Worm (Caenorhabditis elegans) whole organism, late embryonic: Measurements from ENCODE around the gene grdn-1.
A peak's percentile ranks its signal among the peaks of the same experiment; 100 is the strongest.

Experiments used
- C38D4.7 ChIP-seq: fragments of 200-800 bp; sonication (Bioruptor generic); optimal IDR thresholded peaks from 2 replicates; lab custom pipeline; 2018; ENCODE audit warnings: mild to moderate bottlenecking, missing genetic modification characterization, moderate library complexity, missing compliant biosample characterization
- F13H6.1 ChIP-seq: sonication (generic microtip); optimal IDR thresholded peaks from 2 replicates; lab custom pipeline; 2016; ENCODE audit warnings: missing genetic modification characterization, missing compliant biosample characterization
- K02D7.2 ChIP-seq: sonication (generic microtip); optimal IDR thresholded peaks from 2 replicates; lab custom pipeline; 2017; ENCODE audit warnings: mild to moderate bottlenecking, missing genetic modification characterization, missing compliant biosample characterization
- K09A11.1 ChIP-seq: sonication (generic microtip); optimal IDR thresholded peaks from 2 replicates; lab custom pipeline; 2017; ENCODE audit warnings: antibody characterized with exemption, mild to moderate bottlenecking, missing genetic modification characterization, missing compliant biosample characterization; ENCODE audit not compliant: insufficient read depth
- Y22D7AL.16 ChIP-seq: sonication (generic microtip); optimal IDR thresholded peaks from 2 replicates; lab custom pipeline; 2016; ENCODE audit warnings: missing genetic modification characterization, missing compliant biosample characterization
- ahr-1 ChIP-seq: sonication (generic microtip); optimal IDR thresholded peaks from 2 replicates; lab custom pipeline; 2016; ENCODE audit warnings: missing genetic modification characterization, missing compliant biosample characterization
- ceh-18 ChIP-seq: sonication (generic microtip); optimal IDR thresholded peaks from 2 replicates; lab custom pipeline; 2016; ENCODE audit warnings: missing genetic modification characterization, missing compliant biosample characterization
- ceh-31 ChIP-seq: sonication (generic microtip); optimal IDR thresholded peaks from 2 replicates; lab custom pipeline; 2016; ENCODE audit warnings: missing genetic modification characterization, missing compliant biosample characterization
- ceh-34 ChIP-seq: sonication (generic microtip); optimal IDR thresholded peaks from 2 replicates; lab custom pipeline; 2016; ENCODE audit warnings: mild to moderate bottlenecking, missing genetic modification characterization, missing compliant biosample characterization
- ceh-45 ChIP-seq: fragments of 200-800 bp; sonication (Bioruptor generic); IDR thresholded peaks from 2 replicates; pipeline ENCODE4 v1.3.6; 2022; ENCODE audit warnings: missing genetic modification reagents, missing genetic modification characterization, missing compliant biosample characterization
- ceh-48 ChIP-seq: sonication (generic microtip); optimal IDR thresholded peaks from 2 replicates; lab custom pipeline; 2016; ENCODE audit warnings: missing genetic modification characterization, inconsistent platforms, missing compliant biosample characterization
- dmd-4 ChIP-seq: sonication (generic microtip); optimal IDR thresholded peaks from 2 replicates; lab custom pipeline; 2016; ENCODE audit warnings: borderline replicate concordance, missing genetic modification characterization, missing compliant biosample characterization
- dve-1 ChIP-seq: sonication (generic microtip); optimal IDR thresholded peaks from 2 replicates; lab custom pipeline; 2017; ENCODE audit warnings: antibody characterized with exemption, mild to moderate bottlenecking, missing genetic modification characterization, missing compliant biosample characterization
- elt-2 ChIP-seq: sonication (generic microtip); optimal IDR thresholded peaks from 2 replicates; lab custom pipeline; 2016; ENCODE audit warnings: missing genetic modification reagents, missing genetic modification characterization, missing compliant biosample characterization
- fkh-10 ChIP-seq: fragments of 150-350 bp; optimal IDR thresholded peaks from 2 replicates; lab custom pipeline; 2014; ENCODE audit warnings: missing biosample characterization, missing genetic modification reagents, missing genetic modification characterization
- gmeb-2 ChIP-seq: sonication (generic microtip); optimal IDR thresholded peaks from 2 replicates; lab custom pipeline; 2016; ENCODE audit warnings: missing genetic modification characterization, inconsistent platforms, missing compliant biosample characterization
- hlh-15 ChIP-seq: sonication (generic microtip); optimal IDR thresholded peaks from 2 replicates; lab custom pipeline; 2016; ENCODE audit warnings: missing genetic modification characterization, missing compliant biosample characterization
- lin-11 ChIP-seq: fragments of 200-800 bp; sonication (Bioruptor generic); optimal IDR thresholded peaks from 2 replicates; lab custom pipeline; 2018; ENCODE audit warnings: mild to moderate bottlenecking, missing genetic modification characterization, missing compliant biosample characterization
- nhr-232 ChIP-seq: sonication (generic microtip); optimal IDR thresholded peaks from 2 replicates; lab custom pipeline; 2016; ENCODE audit warnings: missing genetic modification characterization, missing compliant biosample characterization
- pat-9 ChIP-seq: fragments of 200-800 bp; sonication (Bioruptor generic); optimal IDR thresholded peaks from 2 replicates; lab custom pipeline; 2018; ENCODE audit warnings: mild to moderate bottlenecking, missing genetic modification characterization, moderate library complexity, missing compliant biosample characterization
- pha-2 ChIP-seq: sonication (generic microtip); optimal IDR thresholded peaks from 2 replicates; lab custom pipeline; 2017; ENCODE audit warnings: mild to moderate bottlenecking, missing genetic modification characterization, missing compliant biosample characterization
- rnt-1 ChIP-seq: sonication (generic microtip); optimal IDR thresholded peaks from 2 replicates; lab custom pipeline; 2016; ENCODE audit warnings: missing genetic modification characterization, missing compliant biosample characterization
- sdc-2 ChIP-seq: sonication (generic microtip); optimal IDR thresholded peaks from 2 replicates; lab custom pipeline; 2016; ENCODE audit warnings: missing genotype, missing genetic modification characterization, missing compliant biosample characterization
- sox-2 ChIP-seq: fragments of 200-800 bp; sonication (Bioruptor generic); IDR thresholded peaks from 2 replicates; pipeline ENCODE4 v1.3.6; 2022; ENCODE audit warnings: missing genetic modification reagents, missing genetic modification characterization, missing compliant biosample characterization
- syd-9 ChIP-seq: sonication (generic microtip); optimal IDR thresholded peaks from 2 replicates; lab custom pipeline; 2016; ENCODE audit warnings: mild to moderate bottlenecking, missing genetic modification characterization, moderate library complexity, missing compliant biosample characterization
- tbx-7 ChIP-seq: sonication (generic microtip); optimal IDR thresholded peaks from 2 replicates; lab custom pipeline; 2016; ENCODE audit warnings: missing genotype, missing genetic modification characterization, missing compliant biosample characterization
- ttx-3 ChIP-seq: sonication (generic microtip); optimal IDR thresholded peaks from 2 replicates; lab custom pipeline; 2016; ENCODE audit warnings: missing genetic modification reagents, missing genetic modification characterization, missing compliant biosample characterization
- unc-3 ChIP-seq, 2 experiments: fragments of 200-800 bp in 1 of 2; sonication (Bioruptor generic) in 1 of 2; sonication (generic microtip) in 1 of 2; conservative IDR thresholded peaks in 1 of 2; optimal IDR thresholded peaks in 1 of 2; 2 replicates each; pipeline versions ENCODE4 v1.3.6 to Lab custom; 2016 to 2022; ENCODE audit warnings: missing compliant biosample characterization in 2 of 2, missing genetic modification characterization in 2 of 2, missing genetic modification reagents in 1 of 2
- unc-42 ChIP-seq: sonication (generic microtip); optimal IDR thresholded peaks from 2 replicates; lab custom pipeline; 2016; ENCODE audit warnings: missing genotype, missing genetic modification characterization, missing compliant biosample characterization
- unc-86 ChIP-seq: sonication (generic microtip); optimal IDR thresholded peaks from 2 replicates; lab custom pipeline; 2016; ENCODE audit warnings: missing genetic modification characterization, missing compliant biosample characterization

grdn-1 gene

ce11 chrV:18616287-18616686, 23.7 kb downstream of the grdn-1 start, which contains the start of gene nhr-70:
TSS of gene nhr-70 (plus strand) at chrV:18616587.
- no peak for TF ChIP-seq ttx-3 (tag; lab: Kevin White, UChicago)
- TF ChIP-seq, all 69 proteins: peak for 0

- TF ChIP-seq ahr-1 (no peak), F13H6.1 (tag; lab: Kevin White, UChicago) (no peak), rnt-1 (tag; lab: Kevin White, UChicago) (no peak)
- TF ChIP-seq, all 69 proteins: peak for 0
Observed at ce11 chrV:18622462-18622861, 29.9 kb downstream of the grdn-1 start, which contains the start of gene Y69H2.1. TSS of gene Y69H2.1 (minus strand) at chrV:18622562.

ce11 chrV:18626764-18627163, 34.2 kb downstream of the grdn-1 start, which contains the start of gene Y69H2.15:
TSS of gene Y69H2.15 (minus strand) at chrV:18626864.
- TF ChIP-seq K02D7.2: no peak
- no peak for TF ChIP-seq elt-2
- TF ChIP-seq pha-2: no peak
- no peak for TF ChIP-seq ceh-45
- no peak for TF ChIP-seq sox-2 (GFP tag; lab: Robert Waterston, UW)
- no peak for TF ChIP-seq tbx-7 (tag; lab: Kevin White, UChicago)
- no peak for TF ChIP-seq fkh-10 (GFP tag; lab: Kevin White, UChicago)
- no peak for TF ChIP-seq K09A11.1 (tag; lab: Kevin White, UChicago)
- no peak for TF ChIP-seq unc-42 (tag; lab: Kevin White, UChicago)
- TF ChIP-seq syd-9 (tag; lab: Kevin White, UChicago): no peak
- no peak for TF ChIP-seq rnt-1 (tag; lab: Kevin White, UChicago)
- TF ChIP-seq gmeb-2 (tag; lab: Kevin White, UChicago): no peak
- TF ChIP-seq dmd-4 (tag; lab: Kevin White, UChicago): no peak
- no peak for TF ChIP-seq sdc-2
- TF ChIP-seq ceh-18: no peak
- TF ChIP-seq, all 69 proteins: peak for 0

ce11 chrV:18627445-18627844, 34.9 kb downstream of the grdn-1 start:
- TF ChIP-seq lin-11 (tag; lab: Kevin White, UChicago) (no peak), pha-2 (no peak), Y22D7AL.16 (tag; lab: Kevin White, UChicago) (no peak), pat-9 (no peak), ceh-34 (tag; lab: Kevin White, UChicago) (no peak), unc-3 (GFP tag; conservative IDR thresholded peaks at IDR 0.05; lab: Robert Waterston, UW) (no peak), unc-3 (tag; optimal IDR thresholded peaks at IDR 0.05; lab: Kevin White, UChicago) (no peak), F13H6.1 (tag; lab: Kevin White, UChicago) (no peak), unc-86 (no peak), hlh-15 (tag; lab: Kevin White, UChicago) (no peak), C38D4.7 (GFP tag; lab: Kevin White, UChicago) (no peak), ceh-31 (tag; lab: Kevin White, UChicago) (no peak), nhr-232 (tag; lab: Kevin White, UChicago) (no peak)

- TF ChIP-seq ceh-48 (tag; lab: Kevin White, UChicago) (peak; percentile 25), dve-1 (tag; lab: Kevin White, UChicago) (no peak), K09A11.1 (tag; lab: Kevin White, UChicago) (no peak), sdc-2 (no peak)
- TF ChIP-seq, all 69 proteins: peak for 1
Observed at ce11 chrV:18628907-18629306, 36.4 kb downstream of the grdn-1 start.

- peak; percentile 46 for TF ChIP-seq ceh-48 (tag; lab: Kevin White, UChicago)
- TF ChIP-seq ttx-3 (tag; lab: Kevin White, UChicago): no peak
- TF ChIP-seq, all 69 proteins: peak for 1
Observed at ce11 chrV:18631966-18632531, 39.5 kb downstream of the grdn-1 start.
